Worm (Caenorhabditis elegans) whole organism, late embryonic: Measurements from ENCODE around the gene vha-6.

ENCODE experiments used
- C08G9.2 ChIP-seq: sonication (generic microtip); optimal IDR thresholded peaks from 2 replicates; lab custom pipeline; 2016; ENCODE audit warnings: mild to moderate bottlenecking, missing genetic modification characterization, moderate library complexity, missing compliant biosample characterization
- F13H6.1 ChIP-seq: sonication (generic microtip); optimal IDR thresholded peaks from 2 replicates; lab custom pipeline; 2016; ENCODE audit warnings: missing genetic modification characterization, missing compliant biosample characterization
- ceh-18 ChIP-seq: sonication (generic microtip); optimal IDR thresholded peaks from 2 replicates; lab custom pipeline; 2016; ENCODE audit warnings: missing genetic modification characterization, missing compliant biosample characterization
- ceh-45 ChIP-seq: fragments of 200-800 bp; sonication (Bioruptor generic); IDR thresholded peaks from 2 replicates; pipeline ENCODE4 v1.3.6; 2022; ENCODE audit warnings: missing genetic modification reagents, missing genetic modification characterization, missing compliant biosample characterization
- dve-1 ChIP-seq: sonication (generic microtip); optimal IDR thresholded peaks from 2 replicates; lab custom pipeline; 2017; ENCODE audit warnings: antibody characterized with exemption, mild to moderate bottlenecking, missing genetic modification characterization, missing compliant biosample characterization
- fkh-10 ChIP-seq: fragments of 150-350 bp; optimal IDR thresholded peaks from 2 replicates; lab custom pipeline; 2014; ENCODE audit warnings: missing biosample characterization, missing genetic modification reagents, missing genetic modification characterization
- hlh-15 ChIP-seq: sonication (generic microtip); optimal IDR thresholded peaks from 2 replicates; lab custom pipeline; 2016; ENCODE audit warnings: missing genetic modification characterization, missing compliant biosample characterization
- hlh-8 ChIP-seq: sonication (generic microtip); optimal IDR thresholded peaks from 2 replicates; lab custom pipeline; 2016; ENCODE audit warnings: missing genotype, missing genetic modification characterization, missing compliant biosample characterization
- nfya-1 ChIP-seq: sonication (generic microtip); optimal IDR thresholded peaks from 2 replicates; lab custom pipeline; 2017; ENCODE audit warnings: missing genetic modification characterization, mild to moderate bottlenecking, missing compliant biosample characterization, antibody characterized with exemption, moderate library complexity
- npax-4 ChIP-seq: sonication (generic microtip); optimal IDR thresholded peaks from 2 replicates; lab custom pipeline; 2016; ENCODE audit warnings: missing genetic modification characterization, missing compliant biosample characterization
- pha-4 ChIP-seq: fragments of 150-350 bp; optimal IDR thresholded peaks from 2 replicates; lab custom pipeline; 2018; ENCODE audit warnings: missing biosample characterization, missing genetic modification reagents, missing genetic modification characterization
- unc-3 ChIP-seq, 2 experiments: fragments of 200-800 bp in 1 of 2; sonication (Bioruptor generic) in 1 of 2; sonication (generic microtip) in 1 of 2; conservative IDR thresholded peaks in 1 of 2; optimal IDR thresholded peaks in 1 of 2; 2 replicates each; pipeline versions ENCODE4 v1.3.6 to Lab custom; 2016 to 2022; ENCODE audit warnings: missing compliant biosample characterization in 2 of 2, missing genetic modification characterization in 2 of 2, missing genetic modification reagents in 1 of 2
- unc-55 ChIP-seq: sonication (generic microtip); optimal IDR thresholded peaks from 2 replicates; lab custom pipeline; 2017; ENCODE audit warnings: missing biosample characterization, missing genetic modification reagents, missing genetic modification characterization

DNA sequence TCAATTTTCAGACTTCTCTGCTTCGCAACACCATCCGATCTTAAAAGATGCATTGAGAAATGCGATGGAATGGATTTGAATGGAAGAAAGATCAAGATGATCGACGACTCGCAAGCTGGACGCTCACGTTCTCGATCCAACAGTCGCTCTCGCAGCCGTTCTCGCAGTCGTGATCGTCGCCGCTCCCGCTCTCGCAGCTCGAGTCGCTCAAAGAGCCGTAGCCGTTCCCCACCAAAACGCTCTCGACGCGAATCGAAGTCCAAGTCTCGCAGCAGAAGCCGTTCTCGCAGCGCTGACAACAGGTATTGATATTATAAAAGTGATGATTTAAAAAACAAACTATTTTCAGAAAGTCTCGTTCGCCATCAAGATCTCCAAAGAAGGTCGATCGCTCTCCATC is 16.9 kb upstream of the vha-6 start:
- TF ChIP-seq ceh-45 = no peak
- no peak for TF ChIP-seq hlh-15
- no peak for TF ChIP-seq pha-4
- no peak for TF ChIP-seq fkh-10
- no peak for TF ChIP-seq ceh-18 (tag; lab: Kevin White, UChicago)
- no peak for TF ChIP-seq nfya-1 (tag; lab: Kevin White, UChicago)
- TF ChIP-seq unc-3 (GFP tag; conservative IDR thresholded peaks at IDR 0.05; lab: Robert Waterston, UW) = no peak
- TF ChIP-seq unc-3 (tag; optimal IDR thresholded peaks at IDR 0.05; lab: Kevin White, UChicago) = no peak
- no peak for TF ChIP-seq unc-55 (GFP tag; lab: Kevin White, UChicago)
- TF ChIP-seq C08G9.2 (tag; lab: Kevin White, UChicago) = no peak
- no peak for TF ChIP-seq hlh-8
- no peak for TF ChIP-seq npax-4
- TF ChIP-seq dve-1 (tag; lab: Kevin White, UChicago) = no peak
- no peak for TF ChIP-seq F13H6.1 (tag; lab: Kevin White, UChicago)
